Worm (Caenorhabditis elegans): ENCODE measurements around the gene C25F9.16.

Gene C25F9.16

DNA sequence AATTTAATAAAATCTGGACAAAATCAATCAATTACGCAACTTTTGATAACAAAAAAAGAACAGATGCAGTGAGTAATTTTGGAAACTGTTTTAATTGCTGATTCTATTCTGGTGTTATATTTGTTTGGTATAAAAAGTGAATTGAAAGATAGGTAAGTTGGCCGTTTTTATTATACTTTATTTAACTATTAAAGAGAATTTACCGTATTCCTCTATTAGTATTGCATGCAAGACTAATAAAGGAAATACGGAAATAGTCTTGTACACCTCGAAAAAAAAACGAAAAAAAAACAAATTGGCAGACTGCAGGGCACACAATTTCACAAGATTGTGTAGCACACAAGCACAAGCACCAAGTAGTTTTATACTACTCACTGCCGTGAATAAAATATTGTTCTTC is 28.4 kb downstream of the C25F9.16 start, which contains the start of gene Y43F8B.25:
Y43F8B.25 (plus strand) TSS at position 301 of the 400 bp plus-strand sequence.
- TF ChIP-seq mdl-1 (tag; optimal IDR thresholded peaks at IDR 0.05), result no peak
- TF ChIP-seq daf-16 (GFP tag; optimal IDR thresholded peaks at IDR 0.05), result no peak
- peak; percentile 2 for TF ChIP-seq daf-16 (tag; optimal IDR thresholded peaks at IDR 0.05)

DNA sequence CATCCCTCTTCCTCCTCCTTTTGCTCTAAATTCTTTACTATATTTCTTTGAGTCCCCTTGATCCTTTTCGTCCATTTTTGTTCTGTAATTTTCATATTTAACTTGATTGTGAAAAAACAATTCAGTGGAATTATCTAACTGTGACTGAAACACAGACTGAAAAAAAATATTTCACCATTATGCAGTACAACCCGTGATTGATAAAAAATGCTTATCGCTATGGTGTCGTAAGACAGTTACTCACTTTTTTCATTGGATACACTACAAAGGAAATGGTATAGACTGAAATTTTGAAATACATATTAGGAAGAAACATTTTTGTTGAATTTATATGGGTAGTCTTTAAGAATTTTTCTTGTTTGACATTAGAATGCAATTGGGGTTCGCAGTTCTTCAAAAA is 33.4 kb downstream of the C25F9.16 start, which contains the start of gene Y43F8B.23:
Y43F8B.23 (minus strand) TSS at position 75 of the 400 bp plus-strand sequence.
- TF ChIP-seq lir-3 (tag; optimal IDR thresholded peaks at IDR 0.05), result no peak
- TF ChIP-seq dmd-8 (GFP tag; IDR thresholded peaks at IDR 0.05), result no peak
- no peak for TF ChIP-seq F49E8.2 (tag; optimal IDR thresholded peaks at IDR 0.05; ENCODE audit: borderline replicate concordance)
- peak; percentile 26 for TF ChIP-seq nhr-77 (tag; optimal IDR thresholded peaks at IDR 0.05)
- no peak for TF ChIP-seq fkh-10 (GFP tag; optimal IDR thresholded peaks at IDR 0.05)
- peak; percentile 61 for TF ChIP-seq dve-1 (tag; optimal IDR thresholded peaks at IDR 0.05; ENCODE audit: insufficient read depth)
- no peak for TF ChIP-seq unc-130 (GFP tag; optimal IDR thresholded peaks at IDR 0.05)
- TF ChIP-seq F44E2.7 (GFP tag; IDR thresholded peaks at IDR 0.05), result no peak
- no peak for TF ChIP-seq nhr-25 (tag; optimal IDR thresholded peaks at IDR 0.05; ENCODE audit: borderline replicate concordance, insufficient read depth)
- TF ChIP-seq sdz-12 (GFP tag; optimal IDR thresholded peaks at IDR 0.05), result no peak
- TF ChIP-seq ama-1 (optimal IDR thresholded peaks at IDR 0.05), result no peak
- TF ChIP-seq ctbp-1 (GFP tag; IDR thresholded peaks at IDR 0.05), result no peak
- TF ChIP-seq jun-1 (tag; optimal IDR thresholded peaks at IDR 0.05), result no peak
- TF ChIP-seq nhr-11 (tag; optimal IDR thresholded peaks at IDR 0.05), result no peak
- peak; percentile 24 for TF ChIP-seq hlh-11 (tag; optimal IDR thresholded peaks at IDR 0.05)
- peak; percentile 27 for TF ChIP-seq hlh-30 (tag; optimal IDR thresholded peaks at IDR 0.05; ENCODE audit: insufficient read depth)
- no peak for TF ChIP-seq zip-11 (GFP tag; IDR thresholded peaks at IDR 0.05)
- TF ChIP-seq lim-7 (GFP tag; IDR thresholded peaks at IDR 0.05), result no peak
- no peak for TF ChIP-seq nhr-10 (tag; optimal IDR thresholded peaks at IDR 0.05)
- no peak for TF ChIP-seq spr-3 (GFP tag; optimal IDR thresholded peaks at IDR 0.05)
- no peak for TF ChIP-seq ZK337.2 (GFP tag; IDR thresholded peaks at IDR 0.05)
- TF ChIP-seq pqm-1 (tag; optimal IDR thresholded peaks at IDR 0.05), result peak; percentile 92
- no peak for TF ChIP-seq daf-16 (GFP tag; optimal IDR thresholded peaks at IDR 0.05)
- TF ChIP-seq daf-16 (tag; optimal IDR thresholded peaks at IDR 0.05), result peak; percentile 11
- no peak for TF ChIP-seq lin-13 (GFP tag; optimal IDR thresholded peaks at IDR 0.05)
- peak; percentile 91 for TF ChIP-seq nhr-28 (tag; optimal IDR thresholded peaks at IDR 0.05)
- no peak for TF ChIP-seq egl-27 (tag; optimal IDR thresholded peaks at IDR 0.05)
- no peak for TF ChIP-seq aly-2 (tag; optimal IDR thresholded peaks at IDR 0.05)
- TF ChIP-seq ceh-62 (tag; optimal IDR thresholded peaks at IDR 0.05), result no peak
- no peak for TF ChIP-seq nhr-111 (GFP tag; optimal IDR thresholded peaks at IDR 0.05)
- no peak for TF ChIP-seq snpc-1.2 (GFP tag; IDR thresholded peaks at IDR 0.05)
- no peak for TF ChIP-seq nhr-6 (tag; optimal IDR thresholded peaks at IDR 0.05)
- no peak for TF ChIP-seq zag-1 (tag; optimal IDR thresholded peaks at IDR 0.05)
- TF ChIP-seq zfp-3 (GFP tag; conservative IDR thresholded peaks at IDR 0.05), result no peak
- TF ChIP-seq mxl-3 (GFP tag; optimal IDR thresholded peaks at IDR 0.05), result no peak
- peak; percentile 11 for TF ChIP-seq T20F7.1 (GFP tag; optimal IDR thresholded peaks at IDR 0.05)
- TF ChIP-seq ceh-28 (tag; optimal IDR thresholded peaks at IDR 0.05), result no peak
- TF ChIP-seq ces-1 (GFP tag; optimal IDR thresholded peaks at IDR 0.05), result no peak
- peak; percentile 56 for TF ChIP-seq dmd-6 (GFP tag; IDR thresholded peaks at IDR 0.05)
- TF ChIP-seq fos-1 (tag; optimal IDR thresholded peaks at IDR 0.05), result no peak
- TF ChIP-seq tag-97 (GFP tag; IDR thresholded peaks at IDR 0.05), result no peak
- TF ChIP-seq duxl-1 (tag; optimal IDR thresholded peaks at IDR 0.05; ENCODE audit: poor library complexity), result no peak
- no peak for TF ChIP-seq D1046.2 (GFP tag; IDR thresholded peaks at IDR 0.05)
- TF ChIP-seq ceh-20 (GFP tag; IDR thresholded peaks at IDR 0.05), result no peak
- no peak for TF ChIP-seq php-3 (GFP tag; IDR thresholded peaks at IDR 0.05)
- no peak for TF ChIP-seq lin-15B (tag; optimal IDR thresholded peaks at IDR 0.05)
- TF ChIP-seq unc-62 (GFP tag; optimal IDR thresholded peaks at IDR 0.05 in 1 of 2), result peak in 1 of 2 experiments; percentile 40
- no peak for TF ChIP-seq unc-62 (tag; optimal IDR thresholded peaks at IDR 0.05)
- TF ChIP-seq madf-5 (GFP tag; IDR thresholded peaks at IDR 0.05), result no peak
